Worm (Caenorhabditis elegans): ENCODE data around the gene oig-3.

DNA sequence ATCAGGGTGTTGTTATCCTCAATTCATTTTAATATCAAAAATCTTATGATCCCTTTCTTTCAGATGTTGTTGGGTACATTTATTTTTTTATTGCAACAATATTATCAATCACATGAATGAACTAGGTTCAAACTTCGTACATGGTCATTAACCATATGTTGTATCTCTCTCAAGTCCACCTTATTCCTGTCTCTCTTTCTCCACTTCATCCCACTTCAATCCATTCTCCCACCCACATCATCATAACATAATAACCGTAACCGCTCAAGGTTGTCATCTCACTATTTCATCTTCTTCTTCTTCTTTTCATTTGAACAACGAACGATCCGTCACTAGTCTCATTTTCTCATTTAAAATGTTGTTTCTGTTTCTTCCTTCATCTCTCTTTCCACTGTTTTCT lies 4.0 kb upstream of the oig-3 start:
- TF ChIP-seq pha-4 (tag; optimal IDR thresholded peaks at IDR 0.05): no peak
- TF ChIP-seq zip-8 (tag; optimal IDR thresholded peaks at IDR 0.05): no peak
- no peak for TF ChIP-seq unc-39 (tag; optimal IDR thresholded peaks at IDR 0.05)
- no peak for TF ChIP-seq nhr-76 (tag; optimal IDR thresholded peaks at IDR 0.05)
- TF ChIP-seq lin-13 (tag; optimal IDR thresholded peaks at IDR 0.05): no peak
- TF ChIP-seq flh-1 (GFP tag; optimal IDR thresholded peaks at IDR 0.05): no peak
- TF ChIP-seq nhr-237 (tag; optimal IDR thresholded peaks at IDR 0.05): no peak
- no peak for TF ChIP-seq unc-62 (GFP tag; optimal IDR thresholded peaks at IDR 0.05)
